Fruit fly (Drosophila melanogaster) whole organism, embryonic: ENCODE measurements around the gene CG14868.

Experiments used
- Ada2b ChIP-seq: fragments of 200-800 bp; sonication (Bioruptor generic); IDR thresholded peaks from 2 replicates; pipeline ENCODE4 v1.3.6; 2022; ENCODE audit warnings: missing biosample characterization, missing genetic modification characterization
- BEAF-32 ChIP-seq: fragments of 200-800 bp; sonication (Bioruptor generic); optimal IDR thresholded peaks from 3 replicates; lab custom pipeline; 2017; ENCODE audit warnings: missing biosample characterization, missing genetic modification characterization, mild to moderate bottlenecking, moderate library complexity, missing genetic modification reagents
- Blimp-1 ChIP-seq: fragments of 200-800 bp; sonication (Bioruptor generic); optimal IDR thresholded peaks from 3 replicates; lab custom pipeline; 2018; ENCODE audit warnings: missing biosample characterization, missing genetic modification characterization, mild to moderate bottlenecking, moderate library complexity, missing genetic modification reagents
- CG1024 ChIP-seq: fragments of 200-800 bp; sonication (Bioruptor generic); IDR thresholded peaks from 2 replicates; pipeline ENCODE4 v1.3.6; 2022; ENCODE audit warnings: missing biosample characterization, missing genetic modification characterization
- CG10543 ChIP-seq: fragments of 200-800 bp; sonication (Bioruptor generic); optimal IDR thresholded peaks from 3 replicates; lab custom pipeline; 2017; ENCODE audit warnings: missing biosample characterization, mild to moderate bottlenecking, missing genetic modification characterization, moderate library complexity
- CG12104 ChIP-seq: fragments of 200-800 bp; sonication (Bioruptor generic); optimal IDR thresholded peaks from 3 replicates; lab custom pipeline; 2016; ENCODE audit warnings: missing biosample characterization, missing genetic modification characterization
- CG15514 ChIP-seq: fragments of 200-800 bp; sonication (Bioruptor generic); optimal IDR thresholded peaks from 3 replicates; lab custom pipeline; 2017; ENCODE audit warnings: missing biosample characterization, missing genetic modification characterization, mild to moderate bottlenecking, moderate library complexity, missing genetic modification reagents
- CG15696 ChIP-seq: fragments of 200-800 bp; sonication (Bioruptor generic); optimal IDR thresholded peaks from 2 replicates; lab custom pipeline; 2019; ENCODE audit warnings: missing biosample characterization, mild to moderate bottlenecking, missing genetic modification characterization, moderate library complexity
- CG17361 ChIP-seq: fragments of 200-800 bp; sonication (Bioruptor generic); IDR thresholded peaks from 3 replicates; pipeline ENCODE4 v1.3.6; 2022; ENCODE audit warnings: missing biosample characterization, missing genetic modification characterization
- CG17829 ChIP-seq: fragments of 200-800 bp; optimal IDR thresholded peaks from 2 replicates; lab custom pipeline; 2019; ENCODE audit warnings: missing biosample characterization, mild to moderate bottlenecking, missing genetic modification characterization, moderate library complexity
- CG18262 ChIP-seq: fragments of 200-800 bp; optimal IDR thresholded peaks from 3 replicates; lab custom pipeline; 2019; ENCODE audit warnings: missing biosample characterization, mild to moderate bottlenecking, missing genetic modification characterization, moderate library complexity
- CG2116 ChIP-seq: fragments of 200-800 bp; sonication (Bioruptor generic); optimal IDR thresholded peaks from 3 replicates; lab custom pipeline; 2018; ENCODE audit warnings: missing biosample characterization, mild to moderate bottlenecking, missing genetic modification characterization
- CG2712 ChIP-seq: fragments of 200-800 bp; optimal IDR thresholded peaks from 3 replicates; lab custom pipeline; 2019; ENCODE audit warnings: missing biosample characterization, mild to moderate bottlenecking, missing genetic modification characterization, moderate library complexity
- CG32532 ChIP-seq: fragments of 200-800 bp; sonication (Bioruptor generic); IDR thresholded peaks from 2 replicates; pipeline ENCODE4 v1.3.6; 2022; ENCODE audit warnings: missing biosample characterization, missing genetic modification characterization
- CG3281 ChIP-seq: fragments of 200-800 bp; sonication (Bioruptor generic); optimal IDR thresholded peaks from 3 replicates; lab custom pipeline; 2017; ENCODE audit warnings: missing biosample characterization, mild to moderate bottlenecking, missing genetic modification characterization
- CG33557 ChIP-seq: fragments of 200-800 bp; sonication (Bioruptor generic); optimal IDR thresholded peaks from 2 replicates; lab custom pipeline; 2019; ENCODE audit warnings: missing biosample characterization, mild to moderate bottlenecking, missing genetic modification characterization, moderate library complexity
- CG7372 ChIP-seq: fragments of 200-800 bp; sonication (Bioruptor generic); IDR thresholded peaks from 2 replicates; pipeline ENCODE4 v1.3.6; 2022; ENCODE audit warnings: missing biosample characterization, missing genetic modification characterization
- CG8388 ChIP-seq: fragments of 200-800 bp; sonication (Bioruptor generic); optimal IDR thresholded peaks from 2 replicates; lab custom pipeline; 2019; ENCODE audit warnings: missing biosample characterization, mild to moderate bottlenecking, missing genetic modification characterization, moderate library complexity
- CoRest ChIP-seq: fragments of 200-800 bp; sonication (Bioruptor generic); optimal IDR thresholded peaks from 3 replicates; lab custom pipeline; 2018; ENCODE audit warnings: missing biosample characterization, mild to moderate bottlenecking, missing genetic modification characterization, moderate library complexity
- Ets65A ChIP-seq: fragments of 200-800 bp; sonication (Bioruptor generic); peaks from one replicate; lab custom pipeline; 2016; ENCODE audit warnings: missing biosample characterization, missing genetic modification characterization
- Fer3 ChIP-seq: fragments of 200-800 bp; sonication (Bioruptor generic); optimal IDR thresholded peaks from 2 replicates; lab custom pipeline; 2018; ENCODE audit warnings: missing biosample characterization, mild to moderate bottlenecking, missing genetic modification characterization, moderate library complexity
- GATAe ChIP-seq: fragments of 200-800 bp; sonication (Bioruptor generic); conservative IDR thresholded peaks from 2 replicates; pipeline ENCODE4 v1.3.6; 2022; ENCODE audit warnings: missing biosample characterization, missing genetic modification characterization
- Gug ChIP-seq: fragments of 200-800 bp; sonication (Bioruptor generic); IDR thresholded peaks from 4 replicates; pipeline ENCODE4 v1.3.6; 2022; ENCODE audit warnings: missing biosample characterization, missing genetic modification characterization
- Hmr ChIP-seq: fragments of 200-800 bp; sonication (Bioruptor generic); optimal IDR thresholded peaks from 3 replicates; lab custom pipeline; 2017; ENCODE audit warnings: mild to moderate bottlenecking, missing biosample characterization, missing genetic modification reagents, missing genetic modification characterization
- Hr3 ChIP-seq: fragments of 200-800 bp; sonication (Bioruptor generic); optimal IDR thresholded peaks from 3 replicates; lab custom pipeline; 2016; ENCODE audit warnings: missing biosample characterization, missing genetic modification characterization
- MBD-R2 ChIP-seq: fragments of 200-800 bp; sonication (Bioruptor generic); IDR thresholded peaks from 2 replicates; pipeline ENCODE4 v1.3.6; 2022; ENCODE audit warnings: missing biosample characterization, missing genetic modification characterization
- MESR4 ChIP-seq: fragments of 200-800 bp; sonication (Bioruptor generic); optimal IDR thresholded peaks from 2 replicates; lab custom pipeline; 2018; ENCODE audit warnings: missing biosample characterization, mild to moderate bottlenecking, missing genetic modification characterization, moderate library complexity
- PHDP ChIP-seq: fragments of 200-800 bp; sonication (Bioruptor generic); optimal IDR thresholded peaks from 3 replicates; lab custom pipeline; 2018; ENCODE audit warnings: missing biosample characterization, mild to moderate bottlenecking, missing genetic modification characterization, moderate library complexity
- Ptx1 ChIP-seq: fragments of 200-800 bp; sonication (Bioruptor generic); IDR thresholded peaks from 2 replicates; pipeline ENCODE4 v1.3.6; 2022; ENCODE audit warnings: missing biosample characterization, missing genetic modification characterization
- Scr ChIP-seq: fragments of 200-800 bp; sonication (Bioruptor generic); IDR thresholded peaks from 2 replicates; pipeline ENCODE4 v1.3.6; 2022; ENCODE audit warnings: missing biosample characterization, missing genetic modification characterization; ENCODE audit not compliant: partially characterized antibody
- Sry-β ChIP-seq: fragments of 200-800 bp; sonication (Bioruptor generic); optimal IDR thresholded peaks from 2 replicates; lab custom pipeline; 2018; ENCODE audit warnings: missing biosample characterization, mild to moderate bottlenecking, missing genetic modification characterization, moderate library complexity
- Stat92E ChIP-seq, 3 experiments: fragments of >200 bp in 2 of 3; fragments of 200-800 bp in 1 of 3; sonication (Bioruptor generic) in 1 of 3; optimal IDR thresholded peaks; 2 replicates each; lab custom pipeline; 2017 to 2019; ENCODE audit warnings: missing biosample characterization in 3 of 3, missing genetic modification characterization in 3 of 3, mild to moderate bottlenecking in 1 of 3, moderate library complexity in 1 of 3
- al ChIP-seq: fragments of 200-800 bp; sonication (Bioruptor generic); IDR thresholded peaks from 2 replicates; pipeline ENCODE4 v1.3.6; 2022; ENCODE audit warnings: missing biosample characterization, missing genetic modification characterization
- bsh ChIP-seq, 2 experiments: fragments of 200-800 bp; sonication (Bioruptor generic); optimal IDR thresholded peaks; 2 replicates each; lab custom pipeline; 2017 to 2018; ENCODE audit warnings: mild to moderate bottlenecking in 2 of 2, missing biosample characterization in 2 of 2, missing genetic modification characterization in 2 of 2, moderate library complexity in 1 of 2
- cg ChIP-seq: fragments of 200-800 bp; sonication (Bioruptor generic); optimal IDR thresholded peaks from 3 replicates; lab custom pipeline; 2019; ENCODE audit warnings: missing biosample characterization, mild to moderate bottlenecking, missing genetic modification characterization, moderate library complexity
- dan ChIP-seq: fragments of 200-800 bp; sonication (Bioruptor generic); IDR thresholded peaks from 2 replicates; pipeline ENCODE4 v1.3.6; 2022; ENCODE audit warnings: missing biosample characterization, missing genetic modification characterization
- exex ChIP-seq: fragments of 200-800 bp; sonication (Bioruptor generic); optimal IDR thresholded peaks from 4 replicates; lab custom pipeline; 2018; ENCODE audit warnings: missing biosample characterization, mild to moderate bottlenecking, missing genetic modification characterization, moderate library complexity
- fd3F ChIP-seq: fragments of 200-800 bp; sonication (Bioruptor generic); optimal IDR thresholded peaks from 2 replicates; lab custom pipeline; 2018; ENCODE audit warnings: missing biosample characterization, mild to moderate bottlenecking, missing genetic modification characterization, moderate library complexity
- gcm ChIP-seq: fragments of 200-800 bp; sonication (Bioruptor generic); optimal IDR thresholded peaks from 2 replicates; lab custom pipeline; 2019; ENCODE audit warnings: missing biosample characterization, mild to moderate bottlenecking, missing genetic modification characterization, moderate library complexity
- gcm2 ChIP-seq: fragments of 200-800 bp; sonication (Bioruptor generic); optimal IDR thresholded peaks from 2 replicates; lab custom pipeline; 2016; ENCODE audit warnings: missing biosample characterization, missing genetic modification characterization
- gt ChIP-seq: fragments of 200-800 bp; sonication (Bioruptor generic); IDR thresholded peaks from 2 replicates; pipeline ENCODE4 v1.3.6; 2022; ENCODE audit warnings: missing biosample characterization, missing genetic modification characterization
- nmo ChIP-seq: fragments of 200-800 bp; sonication (Bioruptor generic); optimal IDR thresholded peaks from 2 replicates; lab custom pipeline; 2018; ENCODE audit warnings: missing biosample characterization, mild to moderate bottlenecking, missing genetic modification characterization, moderate library complexity
- prd ChIP-seq, 3 experiments: fragments of >200 bp in 2 of 3; fragments of 200-800 bp in 1 of 3; sonication (Bioruptor generic) in 1 of 3; optimal IDR thresholded peaks in 2 of 3; IDR thresholded peaks in 1 of 3; 2 replicates in 2 of 3; 3 replicates in 1 of 3; pipeline versions ENCODE4 v1.3.6 to Lab custom; 2017 to 2022; ENCODE audit warnings: missing biosample characterization in 1 of 3, missing genetic modification characterization in 1 of 3
- ro ChIP-seq: fragments of 200-800 bp; sonication (Bioruptor generic); IDR thresholded peaks from 2 replicates; pipeline ENCODE4 v1.3.6; 2022; ENCODE audit warnings: missing biosample characterization, missing genetic modification characterization
- row ChIP-seq: fragments of 200-800 bp; sonication (Bioruptor generic); IDR thresholded peaks from 3 replicates; pipeline ENCODE4 v1.3.6; 2022; ENCODE audit warnings: missing biosample characterization, missing genetic modification characterization
- run ChIP-seq: fragments of 200-800 bp; sonication (Bioruptor generic); optimal IDR thresholded peaks from 3 replicates; lab custom pipeline; 2018; ENCODE audit warnings: missing biosample characterization, mild to moderate bottlenecking, missing genetic modification characterization
- sr ChIP-seq: fragments of 200-800 bp; sonication (Bioruptor generic); IDR thresholded peaks from 3 replicates; pipeline ENCODE4 v1.3.6; 2022; ENCODE audit warnings: missing biosample characterization, missing genetic modification characterization
- trem ChIP-seq: fragments of 200-800 bp; optimal IDR thresholded peaks from 3 replicates; lab custom pipeline; 2019; ENCODE audit warnings: missing biosample characterization, mild to moderate bottlenecking, missing genetic modification characterization, moderate library complexity
- twi ChIP-seq: fragments of 200-800 bp; optimal IDR thresholded peaks from 2 replicates; lab custom pipeline; 2019; ENCODE audit warnings: missing biosample characterization, mild to moderate bottlenecking, missing genetic modification characterization, moderate library complexity

CG14868 gene

DNA sequence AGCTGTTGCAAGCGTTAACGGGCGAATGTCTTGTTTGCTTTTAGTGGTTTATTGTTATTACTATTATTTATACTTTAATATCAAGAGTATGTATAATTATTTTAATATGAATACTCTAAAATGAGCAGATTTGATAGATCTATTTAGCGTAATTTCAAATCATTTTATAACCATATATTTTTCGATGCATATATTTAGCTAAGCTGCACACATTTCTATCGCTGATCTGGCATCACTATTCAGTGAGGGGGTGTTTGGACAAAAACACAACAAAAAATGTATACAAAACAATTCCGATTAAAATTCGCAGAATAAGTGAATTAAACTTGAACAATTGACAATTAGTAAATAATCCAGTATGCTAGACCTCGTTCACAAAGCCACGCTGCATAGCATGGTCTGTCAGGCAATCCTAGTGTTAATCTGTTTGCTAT lies 18.7 kb downstream of the CG14868 start, which contains the start of the genes Trs33 and Tmtc4:
Trs33 (minus strand) TSS at position 3 of the 434 bp plus-strand sequence.
Tmtc4 (plus strand) TSS at position 233 of the 434 bp plus-strand sequence.
- TF ChIP-seq Blimp-1 = peak; percentile 31
- peak; percentile 50 for TF ChIP-seq CG18262 (tag; lab: Kevin White, UChicago)
- TF ChIP-seq Stat92E (GFP tag; optimal IDR thresholded peaks at IDR 0.05; lab: Kevin White, UChicago) = peak in 1 of 3 experiments; percentile 36
- TF ChIP-seq CG7372 (GFP tag; lab: Robert Waterston, UW) = no peak
- peak; percentile 44 for TF ChIP-seq Hr3
- TF ChIP-seq Sry-β (GFP tag; lab: Kevin White, UChicago) = peak; percentile 89
- no peak for TF ChIP-seq CG1024 (GFP tag; lab: Robert Waterston, UW)
- TF ChIP-seq sr = no peak
- TF ChIP-seq CG32532 (GFP tag; lab: Robert Waterston, UW) = peak; percentile 19; the same call in 1 of the 2 replicates
- peak; percentile 30 for TF ChIP-seq Hmr (GFP tag; lab: Kevin White, UChicago)
- peak; percentile 35; the same call in 1 of the 2 replicates for TF ChIP-seq Ada2b (GFP tag; lab: Robert Waterston, UW)
- TF ChIP-seq trem (tag; lab: Kevin White, UChicago) = peak; percentile 76
- TF ChIP-seq Ptx1 (GFP tag; lab: Robert Waterston, UW) = 0 out of 2 replicates have a peak, but pooled peaks have one; percentile 33
- TF ChIP-seq CG33557 = peak; percentile 34
- no peak for TF ChIP-seq cg (GFP tag; lab: Kevin White, UChicago)
- peak; percentile 66 for TF ChIP-seq CG2712 (tag; lab: Kevin White, UChicago)
- peak; percentile 61 for TF ChIP-seq CG15514 (GFP tag; lab: Kevin White, UChicago)
- TF ChIP-seq CG8388 = peak; percentile 35
- no peak for TF ChIP-seq gt (GFP tag; lab: Robert Waterston, UW)
- TF ChIP-seq ro (GFP tag; lab: Robert Waterston, UW) = no peak
- peak; percentile 32 for TF ChIP-seq Fer3
- peak; percentile 48 for TF ChIP-seq gcm (GFP tag; lab: Kevin White, UChicago)
- no peak for TF ChIP-seq al (GFP tag; lab: Robert Waterston, UW)
- peak; percentile 18 for TF ChIP-seq CG3281 (GFP tag; lab: Kevin White, UChicago)
- TF ChIP-seq run (tag; lab: Kevin White, UChicago) = peak; percentile 18
- peak; percentile 25 for TF ChIP-seq BEAF-32 (GFP tag; lab: Kevin White, UChicago)
- no peak for TF ChIP-seq fd3F (GFP tag; lab: Kevin White, UChicago)
- peak; percentile 32 for TF ChIP-seq MESR4 (GFP tag; lab: Kevin White, UChicago)
- peak; percentile 57; the same call in 2 of the 3 replicates for TF ChIP-seq CG17361 (GFP tag; lab: Robert Waterston, UW)
- TF ChIP-seq Scr (GFP tag; lab: Robert Waterston, UW) = peak; percentile 33; the same call in 1 of the 2 replicates
- peak; percentile 93 for TF ChIP-seq MBD-R2 (GFP tag; lab: Robert Waterston, UW)
- peak; percentile 69 for TF ChIP-seq Ets65A
- peak; percentile 59 for TF ChIP-seq CG2116
- TF ChIP-seq row (GFP tag; lab: Robert Waterston, UW) = peak; percentile 85
- peak in 1 of 2 experiments; percentile 25 for TF ChIP-seq bsh (GFP tag; optimal IDR thresholded peaks at IDR 0.05; lab: Kevin White, UChicago)
- peak; percentile 47 for TF ChIP-seq CG15696
- TF ChIP-seq gcm2 (GFP tag; lab: Kevin White, UChicago) = no peak
- peak; percentile 51 for TF ChIP-seq CoRest (tag; lab: Kevin White, UChicago)
- no peak for TF ChIP-seq Gug
- TF ChIP-seq CG12104 = peak; percentile 21
- peak; percentile 65 for TF ChIP-seq CG17829 (tag; lab: Kevin White, UChicago)
- peak; percentile 52 for TF ChIP-seq nmo (GFP tag; lab: Kevin White, UChicago)
- no peak for TF ChIP-seq prd (optimal IDR thresholded peaks at IDR 0.05; lab: Kevin White, UChicago)
- TF ChIP-seq prd (GFP tag; IDR thresholded peaks at IDR 0.05; lab: Robert Waterston, UW) = no peak
- TF ChIP-seq twi (tag; lab: Kevin White, UChicago) = peak; percentile 44
- TF ChIP-seq exex = peak; percentile 22
- no peak for TF ChIP-seq GATAe
- no peak for TF ChIP-seq dan
- peak; percentile 51 for TF ChIP-seq PHDP (tag; lab: Kevin White, UChicago)
- peak; percentile 17 for TF ChIP-seq CG10543 (GFP tag; lab: Kevin White, UChicago)
